Fruit fly (Drosophila melanogaster) whole organism, pupa: ENCODE results near the gene AANATL7.

Experiments used
- CG14655 ChIP-seq: fragments of 200-800 bp; sonication (Bioruptor generic); optimal IDR thresholded peaks from 3 replicates; lab custom pipeline; 2017; ENCODE audit warnings: mild to moderate bottlenecking, missing biosample characterization, missing genetic modification reagents, missing genetic modification characterization
- CG15710 ChIP-seq: fragments of 200-800 bp; sonication (Bioruptor generic); optimal IDR thresholded peaks from 2 replicates; lab custom pipeline; 2018; ENCODE audit warnings: missing biosample characterization, mild to moderate bottlenecking, missing genetic modification characterization, moderate library complexity
- CG32121 ChIP-seq: fragments of 200-800 bp; sonication (Bioruptor generic); IDR thresholded peaks from 2 replicates; pipeline ENCODE4 v1.3.6; 2022; ENCODE audit warnings: missing biosample characterization, missing genetic modification characterization
- CG8159 ChIP-seq: fragments of 200-800 bp; sonication (Bioruptor generic); optimal IDR thresholded peaks from 3 replicates; lab custom pipeline; 2018; ENCODE audit warnings: missing biosample characterization, mild to moderate bottlenecking, missing genetic modification characterization, moderate library complexity
- CG8301 ChIP-seq: fragments of 200-800 bp; sonication (Bioruptor generic); optimal IDR thresholded peaks from 2 replicates; lab custom pipeline; 2018; ENCODE audit warnings: missing biosample characterization, mild to moderate bottlenecking, missing genetic modification characterization
- gl ChIP-seq: fragments of 200-800 bp; sonication (Bioruptor generic); optimal IDR thresholded peaks from 2 replicates; lab custom pipeline; 2018; ENCODE audit warnings: missing biosample characterization, mild to moderate bottlenecking, missing genetic modification characterization
- rn ChIP-seq: fragments of 200-800 bp; sonication (Bioruptor generic); IDR thresholded peaks from 2 replicates; pipeline ENCODE4 v1.3.6; 2022; ENCODE audit warnings: missing biosample characterization, missing genetic modification characterization

DNA sequence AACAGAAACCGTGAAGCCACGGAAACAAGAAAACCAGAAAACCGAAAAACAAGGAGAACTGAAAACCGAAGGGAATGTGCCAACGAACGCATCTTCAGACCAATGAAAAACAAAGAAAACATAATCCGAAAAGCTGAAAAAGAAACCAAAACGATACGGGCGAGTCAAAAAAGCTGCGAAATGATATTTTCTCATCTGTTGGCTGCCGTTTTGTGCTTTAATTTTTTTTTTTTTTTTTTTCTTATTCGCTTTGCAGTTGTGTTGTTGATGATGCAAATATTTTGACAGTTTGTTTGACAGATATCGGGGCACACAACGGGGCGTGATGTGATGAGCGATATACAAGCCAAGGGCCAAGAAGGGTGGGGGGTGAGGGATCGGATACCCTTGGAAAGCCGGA is 38.3 kb upstream of the AANATL7 start:
- TF ChIP-seq CG14655 (GFP tag; lab: Kevin White, UChicago) (no peak), CG15710 (tag; lab: Kevin White, UChicago) (no peak), CG8301 (tag; lab: Kevin White, UChicago) (no peak), CG8159 (tag; lab: Kevin White, UChicago) (no peak), rn (GFP tag; lab: Robert Waterston, UW) (no peak), gl (tag; lab: Kevin White, UChicago) (no peak), CG32121 (GFP tag; lab: Robert Waterston, UW) (no peak)
